Worm (Caenorhabditis elegans) whole organism, L4/young adult: ENCODE measurements around the gene irld-12.

ENCODE experiments used
- W03F9.2 ChIP-seq: fragments of 150-350 bp; optimal IDR thresholded peaks from 2 replicates; lab custom pipeline; 2014; ENCODE audit warnings: missing biosample characterization, missing genetic modification characterization
- dao-5 ChIP-seq: sonication (generic microtip); optimal IDR thresholded peaks from 2 replicates; lab custom pipeline; 2016; ENCODE audit warnings: missing genotype, missing genetic modification characterization, moderate library complexity, missing compliant biosample characterization
- him-1 ChIP-seq: sonication (generic microtip); optimal IDR thresholded peaks from 2 replicates; lab custom pipeline; 2016; ENCODE audit warnings: missing genotype, missing genetic modification reagents, missing genetic modification characterization, missing compliant biosample characterization

The irld-12 gene

DNA sequence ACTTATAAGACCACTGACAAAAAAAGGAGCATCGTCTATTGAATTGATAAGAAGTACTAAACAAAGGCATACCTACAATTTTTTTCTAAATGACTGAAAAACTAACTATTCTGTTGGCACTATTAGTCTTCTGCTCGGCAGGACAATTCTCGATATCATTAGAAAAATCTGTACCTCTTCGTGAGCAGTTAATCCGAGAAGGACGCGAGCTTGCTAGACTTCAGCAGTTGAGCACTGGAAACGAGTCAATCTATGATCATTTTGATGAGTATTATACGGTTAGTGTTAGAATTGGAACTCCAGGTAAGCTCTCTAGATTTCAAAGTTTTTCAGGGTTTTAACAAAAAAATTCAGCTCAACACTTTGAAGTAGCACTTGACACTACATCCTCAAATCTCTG, 7.0 kb upstream of the irld-12 start, which contains the start of gene asp-7:
Gene asp-7 (plus strand): TSS at position 81 of the 400 bp plus-strand sequence.
- TF ChIP-seq him-1 (no peak), dao-5 (tag; lab: Kevin White, UChicago) (no peak), W03F9.2 (tag; lab: Kevin White, UChicago) (no peak)

DNA sequence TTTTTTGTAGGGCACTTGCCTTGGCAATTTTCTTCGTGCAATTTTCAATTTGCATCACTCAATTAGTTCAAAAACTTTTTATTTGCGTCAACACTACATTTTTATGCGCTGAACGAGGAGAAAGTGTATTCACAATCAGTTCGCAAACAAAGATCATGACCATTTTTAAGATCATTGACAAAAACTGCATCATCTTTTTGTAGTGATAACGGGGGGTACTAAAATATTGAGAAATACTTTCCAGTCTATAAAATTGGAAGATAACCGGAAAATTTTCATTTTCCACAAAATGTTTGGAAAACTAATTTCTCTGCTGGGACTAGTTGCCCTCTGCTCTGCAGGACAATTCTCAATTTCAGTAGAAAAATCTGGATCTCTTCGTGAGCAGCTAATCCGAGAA, 3.1 kb upstream of the irld-12 start, which contains the start of gene asp-8:
Gene asp-8 (plus strand): TSS at position 276 of the 400 bp plus-strand sequence.
- TF ChIP-seq dao-5 (tag; lab: Kevin White, UChicago) (no peak), him-1 (no peak), W03F9.2 (tag; lab: Kevin White, UChicago) (no peak)

DNA sequence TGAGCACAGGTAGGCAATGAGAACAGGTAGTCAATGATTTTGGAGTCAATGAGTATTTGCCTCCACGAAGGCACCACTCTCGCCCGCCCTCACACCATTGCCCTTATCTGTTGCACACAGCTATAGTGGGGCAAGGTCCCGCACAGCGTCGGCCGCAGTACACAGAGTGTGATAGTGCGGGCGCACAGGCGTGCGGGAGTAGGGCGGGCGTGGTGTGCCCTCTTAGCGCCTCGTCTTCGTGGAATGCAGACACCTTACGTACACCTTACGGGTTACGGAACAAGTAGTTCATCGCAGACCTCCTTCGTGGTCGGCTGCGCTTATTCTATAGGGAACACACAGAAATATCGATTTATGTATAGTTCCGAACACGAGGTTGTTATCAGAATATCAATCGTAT, 3.3 kb downstream of the irld-12 start:
- no peak for TF ChIP-seq dao-5 (tag; lab: Kevin White, UChicago)
- TF ChIP-seq him-1: no peak
- no peak for TF ChIP-seq W03F9.2 (tag; lab: Kevin White, UChicago)

DNA sequence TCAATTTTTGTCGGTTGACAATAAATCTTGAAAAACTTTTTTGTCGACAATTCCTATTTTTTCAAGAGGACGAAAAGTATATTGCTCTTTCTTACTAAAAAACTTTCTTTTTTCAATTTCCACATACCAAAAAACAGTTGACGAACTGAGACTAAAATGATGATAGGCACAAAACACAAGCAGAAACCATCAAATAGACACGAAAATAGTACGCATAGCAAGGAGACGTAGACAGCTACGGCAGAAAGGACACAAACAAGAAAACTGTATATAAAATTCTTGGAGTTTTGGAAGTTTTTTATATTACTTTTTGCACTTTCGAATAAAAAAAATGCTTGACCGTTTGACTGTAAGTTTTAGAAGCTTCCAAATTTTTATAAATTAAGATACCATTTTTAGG, 7.0 kb downstream of the irld-12 start, which contains the start of gene K12D9.1:
Gene K12D9.1 (plus strand): TSS at position 301 of the 400 bp plus-strand sequence.
- no peak for TF ChIP-seq W03F9.2 (tag; lab: Kevin White, UChicago)
- no peak for TF ChIP-seq dao-5 (tag; lab: Kevin White, UChicago)
- TF ChIP-seq him-1: no peak

DNA sequence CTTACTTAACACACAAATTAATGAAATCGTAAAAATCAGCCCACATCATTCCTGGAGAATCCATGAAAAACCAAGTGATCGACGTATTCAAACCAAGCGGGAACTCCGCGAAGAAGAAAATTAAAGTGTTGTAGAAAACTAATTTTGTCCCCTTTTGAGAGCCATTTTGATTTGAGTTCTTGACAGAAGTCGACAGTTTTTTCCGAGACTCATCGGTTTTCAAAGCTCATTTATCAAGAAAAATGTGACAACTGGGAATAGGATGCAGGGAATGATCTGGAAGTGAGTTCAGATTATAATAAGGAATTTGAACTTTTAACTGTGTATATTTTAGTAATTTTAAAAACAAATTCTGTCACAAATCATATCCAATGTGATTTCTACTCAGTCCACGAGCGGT, 9.8 kb downstream of the irld-12 start, which contains the start of gene srw-135:
Gene srw-135 (minus strand): TSS at position 101 of the 400 bp plus-strand sequence.
- no peak for TF ChIP-seq dao-5 (tag; lab: Kevin White, UChicago)
- no peak for TF ChIP-seq him-1
- no peak for TF ChIP-seq W03F9.2 (tag; lab: Kevin White, UChicago)

DNA sequence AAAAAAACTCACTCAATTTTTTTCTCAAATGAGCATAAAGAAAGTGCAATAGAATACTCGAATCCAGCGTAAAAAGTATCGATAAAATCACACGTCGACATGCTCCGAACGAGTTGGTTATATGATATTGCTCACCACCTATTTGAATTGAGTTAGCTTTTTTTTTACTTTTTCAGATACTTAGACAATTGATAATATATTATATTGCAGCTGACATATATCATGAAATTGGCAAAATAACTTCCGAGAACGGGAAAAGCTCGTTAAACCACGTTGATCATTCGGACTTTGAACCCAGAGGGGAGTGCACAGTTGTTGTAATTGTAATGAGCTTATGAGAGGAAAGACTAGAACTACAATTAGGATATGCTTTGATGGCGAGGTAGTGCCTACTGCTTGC, 10.7 kb downstream of the irld-12 start, which contains the start of gene srw-136:
Gene srw-136 (minus strand): TSS at position 101 of the 400 bp plus-strand sequence.
- TF ChIP-seq W03F9.2 (tag; lab: Kevin White, UChicago) (no peak), dao-5 (tag; lab: Kevin White, UChicago) (no peak), him-1 (no peak)

DNA sequence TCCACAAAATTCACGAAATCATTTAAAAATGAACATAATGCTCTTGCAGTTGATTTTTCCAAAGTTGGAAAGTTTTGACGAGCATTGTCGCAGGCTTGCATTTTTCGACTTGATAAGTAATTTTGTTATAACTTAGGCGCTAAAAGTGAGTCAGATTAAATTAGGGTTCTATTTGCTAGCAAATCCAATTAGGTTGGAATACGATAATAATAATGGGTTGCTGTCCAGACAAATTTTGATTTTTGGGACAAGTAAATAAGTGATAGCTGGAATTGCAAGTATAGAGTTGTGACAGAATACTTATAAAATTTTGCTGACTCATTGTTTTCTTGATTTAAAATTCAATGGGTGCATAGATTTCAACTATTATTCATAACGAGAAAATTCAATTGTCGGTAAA, 15.2 kb downstream of the irld-12 start, which contains the start of gene srw-112:
Gene srw-112 (minus strand): TSS at position 101 of the 400 bp plus-strand sequence.
- TF ChIP-seq him-1: no peak
- TF ChIP-seq dao-5 (tag; lab: Kevin White, UChicago): no peak

DNA sequence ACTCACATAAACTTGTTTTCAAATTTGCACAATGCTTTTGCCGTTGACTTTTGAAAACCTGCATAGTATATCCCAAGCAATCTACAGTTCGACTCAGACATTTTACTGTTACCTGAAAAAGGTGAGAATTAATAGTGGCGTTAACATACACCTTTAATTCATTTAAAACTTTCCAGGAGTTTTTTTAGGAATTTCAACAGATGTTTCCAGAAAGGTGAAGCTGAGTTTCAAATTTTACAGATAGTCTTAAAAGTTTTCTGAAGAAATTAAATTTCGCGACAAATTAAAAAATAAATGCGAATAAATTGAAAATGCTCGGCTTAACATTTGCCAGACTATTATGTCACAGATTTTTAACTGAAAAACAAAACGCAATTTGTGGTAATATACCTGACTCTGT, 21.5 kb downstream of the irld-12 start, which contains the start of gene srw-119:
Gene srw-119 (minus strand): TSS at position 101 of the 400 bp plus-strand sequence.
- TF ChIP-seq W03F9.2 (tag; lab: Kevin White, UChicago): no peak
- TF ChIP-seq him-1: no peak
- TF ChIP-seq dao-5 (tag; lab: Kevin White, UChicago): no peak

DNA sequence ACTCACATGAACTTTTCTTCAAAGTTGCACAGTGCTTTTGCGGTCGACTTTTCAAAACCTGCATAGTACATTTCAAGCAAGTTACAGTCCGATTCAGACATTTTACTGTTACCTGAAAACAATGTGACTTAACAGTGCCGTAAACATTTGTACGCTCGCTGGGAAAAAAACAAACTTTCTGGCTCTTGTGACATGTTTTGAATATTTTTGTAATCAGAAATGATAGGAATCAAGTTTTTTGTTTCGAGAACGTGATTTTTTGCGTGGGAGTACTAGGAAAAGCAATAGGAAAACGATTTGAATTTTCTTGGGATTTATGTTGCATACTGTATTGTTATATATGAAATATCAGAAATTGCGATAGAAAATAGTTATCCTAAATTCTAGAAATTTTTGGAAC, 25.1 kb downstream of the irld-12 start, which contains the start of gene srw-120:
Gene srw-120 (minus strand): TSS at position 101 of the 400 bp plus-strand sequence.
- TF ChIP-seq dao-5 (tag; lab: Kevin White, UChicago): no peak
- TF ChIP-seq W03F9.2 (tag; lab: Kevin White, UChicago): no peak
- TF ChIP-seq him-1: no peak

DNA sequence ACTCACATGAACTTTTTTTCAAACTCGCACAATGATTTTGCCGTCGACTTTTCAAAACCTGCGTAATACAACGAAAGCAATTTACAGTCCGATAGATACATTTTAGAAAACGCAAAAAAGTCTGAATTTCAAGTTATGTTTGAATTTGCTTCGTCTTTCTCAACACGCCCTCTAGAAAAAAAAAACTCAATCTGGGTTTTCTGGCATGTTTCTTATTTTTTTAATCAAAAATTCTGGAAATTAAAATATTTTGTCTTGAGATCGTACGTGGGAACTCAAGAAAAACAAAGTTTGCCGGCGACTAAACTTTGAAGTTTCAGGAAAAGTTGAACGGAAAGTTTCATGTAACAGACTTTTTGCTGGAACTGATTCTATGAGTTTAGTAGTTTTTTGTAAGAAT, 27.4 kb downstream of the irld-12 start, which contains the start of gene srw-115:
Gene srw-115 (minus strand): TSS at position 101 of the 400 bp plus-strand sequence.
- TF ChIP-seq him-1 (no peak), W03F9.2 (tag; lab: Kevin White, UChicago) (no peak), dao-5 (tag; lab: Kevin White, UChicago) (no peak)

DNA sequence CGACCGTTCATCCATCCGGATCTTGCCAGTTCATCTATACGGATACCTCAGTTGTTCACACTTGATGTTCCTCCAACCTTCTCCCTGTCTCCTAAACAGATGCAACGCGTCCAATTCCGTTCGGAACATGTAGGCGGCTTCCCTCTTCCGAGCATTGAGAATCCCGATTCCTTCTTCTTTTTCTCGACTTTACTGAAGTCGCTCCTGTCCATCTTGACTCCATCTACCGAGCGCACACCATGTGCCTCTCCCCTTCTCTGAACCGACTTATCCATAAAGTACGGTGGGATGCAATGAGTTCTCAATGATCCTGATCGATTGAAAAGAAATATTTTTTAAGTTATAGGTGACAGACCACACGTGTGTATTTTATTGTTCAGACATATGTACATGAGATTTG, 29.1 kb downstream of the irld-12 start:
- no peak for TF ChIP-seq him-1
- TF ChIP-seq dao-5 (tag; lab: Kevin White, UChicago): no peak
- TF ChIP-seq W03F9.2 (tag; lab: Kevin White, UChicago): no peak

DNA sequence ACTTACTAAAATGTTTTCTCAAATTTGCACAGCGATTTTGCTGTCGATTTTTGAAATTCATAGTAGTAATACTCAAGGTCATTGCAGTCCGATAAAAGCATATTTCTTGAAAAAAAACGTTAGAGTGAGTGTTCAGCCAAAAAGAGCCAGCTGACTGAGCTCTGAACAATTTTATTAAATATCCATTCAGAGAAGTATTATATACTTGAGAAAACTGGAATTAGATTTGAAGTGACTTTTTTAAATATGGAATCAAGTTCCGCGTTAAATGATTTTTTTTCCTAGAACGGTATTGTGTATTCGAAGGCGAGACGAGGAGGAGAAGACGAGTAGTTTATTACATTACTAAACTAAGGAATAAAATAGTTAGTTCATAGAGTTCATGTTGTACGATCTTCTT, 29.7 kb downstream of the irld-12 start, which contains the start of gene srw-121:
Gene srw-121 (minus strand): TSS at position 101 of the 400 bp plus-strand sequence.
- TF ChIP-seq W03F9.2 (tag; lab: Kevin White, UChicago) (no peak), dao-5 (tag; lab: Kevin White, UChicago) (no peak), him-1 (no peak)

DNA sequence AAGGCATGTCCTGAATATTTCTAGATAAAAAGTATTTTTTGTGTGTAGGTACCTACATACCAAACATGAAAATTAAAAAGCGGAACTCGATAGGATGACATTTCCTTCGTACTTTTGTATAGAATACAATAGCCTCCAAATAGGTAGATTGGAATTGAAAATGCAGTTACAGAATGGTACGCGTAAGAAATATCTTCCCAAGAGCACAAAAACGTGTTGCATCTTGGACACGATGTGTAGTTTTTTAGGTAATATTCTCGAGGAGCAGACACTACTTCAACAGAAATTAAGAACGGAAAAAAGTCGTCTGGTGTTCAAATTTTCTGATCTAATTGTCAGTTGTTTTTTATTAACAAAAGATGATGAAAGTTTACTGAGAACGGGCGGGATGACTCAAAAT, 33.8 kb downstream of the irld-12 start, which contains the start of gene srh-85:
Gene srh-85 (minus strand): TSS at position 101 of the 400 bp plus-strand sequence.
- no peak for TF ChIP-seq him-1
- TF ChIP-seq W03F9.2 (tag; lab: Kevin White, UChicago): no peak
- no peak for TF ChIP-seq dao-5 (tag; lab: Kevin White, UChicago)

DNA sequence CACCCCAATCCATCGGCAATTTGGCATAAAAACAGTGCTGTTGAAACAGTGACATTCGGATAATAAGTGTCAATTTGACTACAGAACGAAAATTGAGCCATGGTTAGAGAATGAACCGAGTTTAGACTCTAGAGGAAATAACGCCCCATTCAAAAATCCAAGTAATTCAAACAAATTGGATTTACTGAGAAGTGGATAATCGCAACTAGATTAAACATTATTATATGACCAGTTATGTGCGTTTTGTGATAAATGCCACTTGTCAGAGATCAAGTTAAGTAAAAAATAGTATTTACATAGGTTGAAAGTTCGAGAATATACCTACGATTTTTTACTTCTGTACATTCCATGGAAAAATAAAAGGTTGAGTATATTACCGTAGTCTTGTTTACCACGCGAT, 35.9 kb downstream of the irld-12 start, which contains the start of gene srw-139:
Gene srw-139 (minus strand): TSS at position 101 of the 400 bp plus-strand sequence.
- TF ChIP-seq W03F9.2 (tag; lab: Kevin White, UChicago) (no peak), dao-5 (tag; lab: Kevin White, UChicago) (no peak), him-1 (no peak)
